Fruit fly (Drosophila melanogaster) whole organism, prepupa: ENCODE results near the gene CG33796.

Source experiments
- CG10631 ChIP-seq: fragments of 200-800 bp; sonication (Bioruptor generic); optimal IDR thresholded peaks from 2 replicates; lab custom pipeline; 2016; ENCODE audit warnings: missing biosample characterization, missing genetic modification characterization
- CG11762 ChIP-seq: fragments of 200-800 bp; sonication (Bioruptor generic); optimal IDR thresholded peaks from 3 replicates; lab custom pipeline; 2016; ENCODE audit warnings: missing biosample characterization, missing genetic modification characterization; ENCODE audit not compliant: insufficient read depth
- CG11902 ChIP-seq: fragments of 200-800 bp; sonication (Bioruptor generic); optimal IDR thresholded peaks from 3 replicates; lab custom pipeline; 2016; ENCODE audit warnings: missing biosample characterization, missing genetic modification characterization
- CG15336 ChIP-seq: fragments of 200-800 bp; sonication (Bioruptor generic); IDR thresholded peaks from 2 replicates; pipeline ENCODE4 v1.3.6; 2022; ENCODE audit warnings: missing biosample characterization, missing genetic modification characterization
- CG1621 ChIP-seq: fragments of 200-800 bp; sonication (Bioruptor generic); optimal IDR thresholded peaks from 3 replicates; lab custom pipeline; 2018; ENCODE audit warnings: missing biosample characterization, mild to moderate bottlenecking, missing genetic modification characterization
- CG16779 ChIP-seq: fragments of 200-800 bp; sonication (Bioruptor generic); optimal IDR thresholded peaks from 3 replicates; lab custom pipeline; 2017; ENCODE audit warnings: missing biosample characterization, mild to moderate bottlenecking, missing genetic modification characterization
- CG3032 ChIP-seq: fragments of 200-800 bp; optimal IDR thresholded peaks from 2 replicates; lab custom pipeline; 2019; ENCODE audit warnings: missing biosample characterization, mild to moderate bottlenecking, missing genetic modification characterization, moderate library complexity
- CG34406 ChIP-seq: fragments of 200-800 bp; sonication (Bioruptor generic); optimal IDR thresholded peaks from 3 replicates; lab custom pipeline; 2016; ENCODE audit warnings: missing biosample characterization, missing genetic modification characterization
- CG3919 ChIP-seq: fragments of 200-800 bp; sonication (Bioruptor generic); optimal IDR thresholded peaks from 3 replicates; lab custom pipeline; 2016; ENCODE audit warnings: missing biosample characterization, missing genetic modification characterization
- CG4318 ChIP-seq: fragments of 200-800 bp; sonication (Bioruptor generic); optimal IDR thresholded peaks from 3 replicates; lab custom pipeline; 2017; ENCODE audit warnings: missing biosample characterization, mild to moderate bottlenecking, missing genetic modification characterization
- CG6163 ChIP-seq: fragments of 200-800 bp; sonication (Bioruptor generic); IDR thresholded peaks from 3 replicates; pipeline ENCODE4 v1.3.6; 2022; ENCODE audit warnings: missing biosample characterization, missing genetic modification characterization
- CG6792 ChIP-seq: fragments of 200-800 bp; sonication (Bioruptor generic); optimal IDR thresholded peaks from 3 replicates; lab custom pipeline; 2016; ENCODE audit warnings: missing biosample characterization, missing genetic modification characterization
- CG6808 ChIP-seq: fragments of 200-800 bp; sonication (Bioruptor generic); optimal IDR thresholded peaks from 3 replicates; lab custom pipeline; 2017; ENCODE audit warnings: missing biosample characterization, missing genetic modification characterization, mild to moderate bottlenecking, moderate library complexity, missing genetic modification reagents
- CG6854 ChIP-seq: fragments of 200-800 bp; sonication (Bioruptor generic); optimal IDR thresholded peaks from 2 replicates; lab custom pipeline; 2017; ENCODE audit warnings: missing biosample characterization, mild to moderate bottlenecking, missing genetic modification characterization
- CG7368 ChIP-seq: fragments of 200-800 bp; sonication (Bioruptor generic); optimal IDR thresholded peaks from 3 replicates; lab custom pipeline; 2016; ENCODE audit warnings: missing biosample characterization, missing genetic modification characterization
- CG8119 ChIP-seq: fragments of 200-800 bp; sonication (Bioruptor generic); IDR thresholded peaks from 3 replicates; pipeline ENCODE4 v1.3.6; 2022; ENCODE audit warnings: missing biosample characterization, missing genetic modification characterization
- CG8319 ChIP-seq: fragments of 200-800 bp; sonication (Bioruptor generic); optimal IDR thresholded peaks from 3 replicates; lab custom pipeline; 2016; ENCODE audit warnings: missing biosample characterization, missing genetic modification characterization
- CG8632 ChIP-seq: fragments of 200-800 bp; sonication (Bioruptor generic); optimal IDR thresholded peaks from 3 replicates; lab custom pipeline; 2016; ENCODE audit warnings: missing biosample characterization, missing genetic modification characterization
- CG9139 ChIP-seq: fragments of 200-800 bp; sonication (Bioruptor generic); optimal IDR thresholded peaks from 3 replicates; lab custom pipeline; 2017; ENCODE audit warnings: missing biosample characterization, mild to moderate bottlenecking, missing genetic modification characterization
- Eip75B ChIP-seq: fragments of 200-800 bp; sonication (Bioruptor generic); optimal IDR thresholded peaks from 3 replicates; lab custom pipeline; 2016; ENCODE audit warnings: missing biosample characterization, missing genetic modification characterization
- Eip78C ChIP-seq: fragments of 200-800 bp; sonication (Bioruptor generic); peaks from one replicate; lab custom pipeline; 2016; ENCODE audit warnings: missing biosample characterization, missing genetic modification characterization
- Eip93F ChIP-seq: fragments of 200-800 bp; sonication (Bioruptor generic); optimal IDR thresholded peaks from 2 replicates; lab custom pipeline; 2016; ENCODE audit warnings: missing biosample characterization, mild to moderate bottlenecking, missing genetic modification characterization
- Ets21C ChIP-seq: fragments of 200-800 bp; sonication (Bioruptor generic); optimal IDR thresholded peaks from 3 replicates; lab custom pipeline; 2016; ENCODE audit warnings: missing biosample characterization, missing genetic modification characterization
- Ets96B ChIP-seq: fragments of 200-800 bp; optimal IDR thresholded peaks from 2 replicates; lab custom pipeline; 2019; ENCODE audit warnings: missing biosample characterization, mild to moderate bottlenecking, missing genetic modification characterization, moderate library complexity
- Gug ChIP-seq: fragments of 200-800 bp; sonication (Bioruptor generic); IDR thresholded peaks from 2 replicates; pipeline ENCODE4 v1.3.6; 2022; ENCODE audit warnings: missing biosample characterization, missing genetic modification characterization
- Hr38 ChIP-seq: sonication (Bioruptor generic); optimal IDR thresholded peaks from 2 replicates; lab custom pipeline; 2016; ENCODE audit warnings: missing biosample characterization, missing genetic modification characterization
- Hr39 ChIP-seq: fragments of 200-800 bp; sonication (Bioruptor generic); optimal IDR thresholded peaks from 2 replicates; lab custom pipeline; 2016; ENCODE audit warnings: missing biosample characterization, missing genetic modification characterization
- Hr4 ChIP-seq: fragments of 200-800 bp; sonication (Bioruptor generic); optimal IDR thresholded peaks from 3 replicates; lab custom pipeline; 2016; ENCODE audit warnings: missing biosample characterization, missing genetic modification characterization
- Lpt ChIP-seq: fragments of 200-800 bp; sonication (Bioruptor generic); optimal IDR thresholded peaks from 3 replicates; lab custom pipeline; 2016; ENCODE audit warnings: missing biosample characterization, missing genetic modification characterization
- OdsH ChIP-seq: fragments of 200-800 bp; sonication (Bioruptor generic); optimal IDR thresholded peaks from 3 replicates; lab custom pipeline; 2016; ENCODE audit warnings: missing biosample characterization, missing genetic modification characterization
- Smox ChIP-seq: fragments of 200-800 bp; sonication (Bioruptor generic); optimal IDR thresholded peaks from 3 replicates; lab custom pipeline; 2016; ENCODE audit warnings: missing biosample characterization, missing genetic modification characterization
- Sox102F ChIP-seq: fragments of 200-800 bp; sonication (Bioruptor generic); optimal IDR thresholded peaks from 2 replicates; lab custom pipeline; 2016; ENCODE audit warnings: missing biosample characterization, mild to moderate bottlenecking, missing genetic modification characterization
- Sox14 ChIP-seq: fragments of 200-800 bp; sonication (Bioruptor generic); optimal IDR thresholded peaks from 3 replicates; lab custom pipeline; 2016; ENCODE audit warnings: missing biosample characterization, missing genetic modification characterization
- Sox15 ChIP-seq: fragments of 200-800 bp; sonication (Bioruptor generic); optimal IDR thresholded peaks from 3 replicates; lab custom pipeline; 2016; ENCODE audit warnings: missing biosample characterization, missing genetic modification characterization
- acj6 ChIP-seq: fragments of 200-800 bp; sonication (Bioruptor generic); optimal IDR thresholded peaks from 3 replicates; lab custom pipeline; 2016; ENCODE audit warnings: missing biosample characterization, missing genetic modification characterization
- cyc ChIP-seq: fragments of 200-800 bp; sonication (Bioruptor generic); optimal IDR thresholded peaks from 3 replicates; lab custom pipeline; 2016; ENCODE audit warnings: missing biosample characterization, missing genetic modification characterization
- dac ChIP-seq: fragments of 200-800 bp; sonication (Bioruptor generic); optimal IDR thresholded peaks from 2 replicates; lab custom pipeline; 2017; ENCODE audit warnings: missing biosample characterization, mild to moderate bottlenecking, missing genetic modification characterization
- dsx ChIP-seq: fragments of 200-800 bp; optimal IDR thresholded peaks from 3 replicates; lab custom pipeline; 2019; ENCODE audit warnings: missing biosample characterization, mild to moderate bottlenecking, missing genetic modification characterization, moderate library complexity; ENCODE audit not compliant: poor library complexity, severe bottlenecking
- eg ChIP-seq: fragments of 200-800 bp; sonication (Bioruptor generic); IDR thresholded peaks from 3 replicates; pipeline ENCODE4 v1.3.6; 2022; ENCODE audit warnings: missing biosample characterization, missing genetic modification characterization
- esn ChIP-seq: fragments of 200-800 bp; sonication (Bioruptor generic); optimal IDR thresholded peaks from 2 replicates; lab custom pipeline; 2016; ENCODE audit warnings: missing biosample characterization, mild to moderate bottlenecking, missing genetic modification characterization, moderate library complexity
- fd59A ChIP-seq: fragments of 200-800 bp; sonication (Bioruptor generic); optimal IDR thresholded peaks from 2 replicates; lab custom pipeline; 2017; ENCODE audit warnings: missing biosample characterization, mild to moderate bottlenecking, missing genetic modification characterization, missing genetic modification reagents
- fd85E ChIP-seq: fragments of 200-800 bp; sonication (Bioruptor generic); optimal IDR thresholded peaks from 3 replicates; lab custom pipeline; 2016; ENCODE audit warnings: missing biosample characterization, missing genetic modification characterization
- fkh ChIP-seq: fragments of 200-800 bp; sonication (Bioruptor generic); optimal IDR thresholded peaks from 3 replicates; lab custom pipeline; 2017; ENCODE audit warnings: missing biosample characterization, mild to moderate bottlenecking, missing genetic modification characterization, moderate library complexity
- net ChIP-seq: fragments of 200-800 bp; sonication (Bioruptor generic); optimal IDR thresholded peaks from 3 replicates; lab custom pipeline; 2016; ENCODE audit warnings: missing biosample characterization, missing genetic modification characterization
- pdm3 ChIP-seq: fragments of 200-800 bp; sonication (Bioruptor generic); optimal IDR thresholded peaks from 3 replicates; lab custom pipeline; 2016; ENCODE audit warnings: missing biosample characterization, missing genetic modification characterization
- spab ChIP-seq: fragments of 200-800 bp; sonication (Bioruptor generic); optimal IDR thresholded peaks from 2 replicates; lab custom pipeline; 2017; ENCODE audit warnings: missing biosample characterization, mild to moderate bottlenecking, missing genetic modification characterization, missing genetic modification reagents
- ss ChIP-seq, 2 experiments: fragments of 200-800 bp; sonication (Bioruptor generic); optimal IDR thresholded peaks; 2 replicates in 1 of 2; 3 replicates in 1 of 2; lab custom pipeline; 2017 to 2018; ENCODE audit warnings: mild to moderate bottlenecking in 2 of 2, missing biosample characterization in 2 of 2, missing genetic modification characterization in 2 of 2, moderate library complexity in 1 of 2
- svp ChIP-seq: fragments of 200-800 bp; sonication (Bioruptor generic); peaks from one replicate; lab custom pipeline; 2016; ENCODE audit warnings: missing biosample characterization, missing genetic modification characterization
- vri ChIP-seq: fragments of 200-800 bp; sonication (Bioruptor generic); optimal IDR thresholded peaks from 3 replicates; lab custom pipeline; 2016; ENCODE audit warnings: missing biosample characterization, mild to moderate bottlenecking, missing genetic modification characterization

Gene CG33796

dm6 chr3L:16170006-16170405, at the start of gene CG33796:
Gene CG33796, minus strand, starts transcription at chr3L:16170106.
- TF ChIP-seq Sox15 (GFP tag; lab: Kevin White, UChicago) (no peak), CG8632 (GFP tag; lab: Kevin White, UChicago) (no peak), Hr4 (GFP tag; lab: Kevin White, UChicago) (no peak), CG6163 (GFP tag; lab: Robert Waterston, UW) (no peak), Ets21C (GFP tag; lab: Kevin White, UChicago) (no peak), CG6792 (GFP tag; lab: Kevin White, UChicago) (no peak), CG7368 (no peak), CG11902 (no peak), dac (GFP tag; lab: Kevin White, UChicago) (no peak), Ets96B (tag; lab: Kevin White, UChicago) (no peak), CG9139 (GFP tag; lab: Kevin White, UChicago) (no peak), esn (no peak), net (GFP tag; lab: Kevin White, UChicago) (no peak)

- TF ChIP-seq CG6808 (GFP tag; lab: Kevin White, UChicago), result peak; percentile 37
- TF ChIP-seq CG11762 (GFP tag; lab: Kevin White, UChicago), result peak; percentile 43
- peak; percentile 5 for TF ChIP-seq CG34406 (GFP tag; lab: Kevin White, UChicago)
- no peak for TF ChIP-seq CG6854 (GFP tag; lab: Kevin White, UChicago)
- peak; percentile 65 for TF ChIP-seq Gug
- TF ChIP-seq CG7368, result no peak
- TF ChIP-seq Lpt (GFP tag; lab: Kevin White, UChicago), result peak; percentile 78
- TF ChIP-seq Eip78C (GFP tag; lab: Kevin White, UChicago), result peak; percentile 92
- TF ChIP-seq CG15336 (GFP tag; lab: Robert Waterston, UW), result peak; percentile 84
- TF ChIP-seq Hr38 (GFP tag; lab: Kevin White, UChicago), result no peak
- no peak for TF ChIP-seq Sox15 (GFP tag; lab: Kevin White, UChicago)
- peak; percentile 55 for TF ChIP-seq acj6 (GFP tag; lab: Kevin White, UChicago)
- peak; percentile 84 for TF ChIP-seq Hr4 (GFP tag; lab: Kevin White, UChicago)
- peak; percentile 30 for TF ChIP-seq CG6792 (GFP tag; lab: Kevin White, UChicago)
- TF ChIP-seq CG8632 (GFP tag; lab: Kevin White, UChicago), result no peak
- no peak for TF ChIP-seq svp (GFP tag; lab: Kevin White, UChicago)
- TF ChIP-seq Sox14, result peak; percentile 56
- peak; percentile 72 for TF ChIP-seq CG3919
- TF ChIP-seq Ets96B (tag; lab: Kevin White, UChicago), result peak; percentile 40
- peak; percentile 74 for TF ChIP-seq Eip75B (GFP tag; lab: Kevin White, UChicago)
- peak; percentile 41 for TF ChIP-seq net (GFP tag; lab: Kevin White, UChicago)
- TF ChIP-seq eg (GFP tag; lab: Robert Waterston, UW), result peak; percentile 83
- no peak for TF ChIP-seq Ets21C (GFP tag; lab: Kevin White, UChicago)
- peak; percentile 21 for TF ChIP-seq cyc (GFP tag; lab: Kevin White, UChicago)
- TF ChIP-seq Eip93F (GFP tag; lab: Kevin White, UChicago), result no peak
- TF ChIP-seq CG8319, result peak; percentile 23
- no peak for TF ChIP-seq spab (GFP tag; lab: Kevin White, UChicago)
- TF ChIP-seq fd59A (GFP tag; lab: Kevin White, UChicago), result peak; percentile 34
- peak; percentile 11 for TF ChIP-seq Hr39 (GFP tag; lab: Kevin White, UChicago)
- TF ChIP-seq CG4318 (GFP tag; lab: Kevin White, UChicago), result peak; percentile 43
- TF ChIP-seq CG8119, result peak; percentile 79
- peak; percentile 72 for TF ChIP-seq CG10631 (GFP tag; lab: Kevin White, UChicago)
- TF ChIP-seq CG1621 (tag; lab: Kevin White, UChicago), result peak; percentile 16
- TF ChIP-seq pdm3, result peak; percentile 48
- peak; percentile 10 for TF ChIP-seq esn
- TF ChIP-seq CG3032 (tag; lab: Kevin White, UChicago), result peak; percentile 9
- no peak for TF ChIP-seq fkh (GFP tag; lab: Kevin White, UChicago)
- TF ChIP-seq vri (GFP tag; lab: Kevin White, UChicago), result no peak
- no peak for TF ChIP-seq CG16779 (tag; lab: Kevin White, UChicago)
- peak; percentile 31 for TF ChIP-seq dsx (GFP tag; lab: Kevin White, UChicago)
- TF ChIP-seq OdsH, result peak; percentile 66
- peak; percentile 12 for TF ChIP-seq fd85E
- TF ChIP-seq CG11902, result no peak
- TF ChIP-seq Smox (GFP tag; lab: Kevin White, UChicago), result no peak
- no peak for TF ChIP-seq ss (GFP tag; optimal IDR thresholded peaks at IDR 0.05; lab: Kevin White, UChicago)
- TF ChIP-seq Sox102F (GFP tag; lab: Kevin White, UChicago), result no peak
- no peak for TF ChIP-seq CG9139 (GFP tag; lab: Kevin White, UChicago)
Observed at dm6 chr3L:16217935-16218334, 48.0 kb upstream of the CG33796 start.
